Worm (Caenorhabditis elegans): ENCODE results near the gene Y82E9BR.19.

- TF ChIP-seq klf-2 (GFP tag; conservative IDR thresholded peaks at IDR 0.05), result no peak
- no peak for TF ChIP-seq ztf-23 (GFP tag; IDR thresholded peaks at IDR 0.05)
- TF ChIP-seq T22C8.4 (GFP tag; IDR thresholded peaks at IDR 0.05), result no peak
- no peak for TF ChIP-seq ref-1 (GFP tag; conservative IDR thresholded peaks at IDR 0.05)
- no peak for TF ChIP-seq flt-1 (GFP tag; IDR thresholded peaks at IDR 0.05)
- no peak for TF ChIP-seq med-1 (GFP tag; optimal IDR thresholded peaks at IDR 0.05; ENCODE audit: insufficient read depth)
- TF ChIP-seq tab-1 (GFP tag; IDR thresholded peaks at IDR 0.05), result no peak
- no peak for TF ChIP-seq ztf-29 (GFP tag; IDR thresholded peaks at IDR 0.05)
These were observed 44.2 kb upstream of the Y82E9BR.19 start for ce11 chrIII:1539366-1539765.
